Worm (Caenorhabditis elegans): ENCODE measurements around the gene F59A6.4.

The F59A6.4 gene

DNA sequence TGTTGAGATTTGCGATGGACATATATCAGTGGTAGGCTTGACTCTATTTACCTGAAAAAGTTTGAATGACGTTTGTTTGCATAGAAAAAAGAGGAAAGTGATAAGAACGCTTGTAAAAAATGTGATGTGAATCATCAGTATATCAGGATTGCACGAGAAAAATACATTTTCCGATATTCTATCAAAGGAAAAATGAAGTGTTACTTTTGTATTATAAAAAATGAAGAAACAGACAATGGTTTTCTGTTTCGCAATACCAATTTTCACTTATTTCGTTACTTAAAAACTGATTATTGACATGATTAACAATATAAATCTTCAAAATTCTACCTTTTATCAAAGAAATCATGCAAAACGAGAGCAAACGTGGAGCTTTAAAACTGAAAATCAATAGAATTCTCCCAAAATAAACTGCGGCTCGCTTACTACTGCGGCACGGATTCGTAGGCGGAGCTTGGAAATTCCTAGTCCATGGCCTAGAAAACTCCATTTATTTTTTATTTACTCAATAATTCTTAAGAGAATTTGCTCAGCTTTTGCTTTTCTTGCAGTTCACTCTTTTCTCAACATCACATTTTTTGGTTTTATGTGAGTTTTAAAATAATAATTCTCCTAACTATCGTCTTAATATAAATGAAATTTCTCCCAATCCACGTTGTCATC is 11.2 kb upstream of the F59A6.4 start, which contains the start of the genes eif-1 and vps-24:
Gene eif-1, minus strand, starts transcription at position 51 of the 663 bp plus-strand sequence.
Gene vps-24, plus strand, starts transcription at position 469 of the 663 bp plus-strand sequence.
- TF ChIP-seq lin-13 (tag; optimal IDR thresholded peaks at IDR 0.05) (peak; percentile 2), nhr-237 (tag; optimal IDR thresholded peaks at IDR 0.05) (peak; percentile 6), lsy-2 (tag; optimal IDR thresholded peaks at IDR 0.05) (peak; percentile 29), unc-120 (tag; optimal IDR thresholded peaks at IDR 0.05; ENCODE audit: poor library complexity, severe bottlenecking) (no peak), ces-1 (GFP tag; optimal IDR thresholded peaks at IDR 0.05) (peak; percentile 77), sptf-1 (tag; optimal IDR thresholded peaks at IDR 0.05) (no peak)

DNA sequence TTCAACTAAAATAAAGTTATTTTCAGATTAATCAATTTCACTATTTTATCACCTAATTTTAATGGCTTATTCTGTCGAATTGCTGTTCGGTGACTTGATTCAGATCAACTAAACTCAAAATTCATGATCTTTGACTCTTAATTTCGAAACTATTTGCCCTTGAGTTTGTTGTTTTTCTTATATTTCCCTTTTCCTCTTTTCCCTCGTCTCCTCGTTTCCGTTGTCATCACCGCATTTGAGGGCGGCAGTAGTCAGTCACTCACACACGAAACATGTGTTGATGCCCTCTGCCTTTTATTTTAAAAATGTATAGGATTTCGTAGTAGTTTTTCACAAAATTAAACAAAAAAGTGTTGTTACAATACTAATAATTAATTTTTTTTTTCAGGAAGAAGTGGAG is 9.9 kb upstream of the F59A6.4 start, which contains the start of gene rnh-1.0:
Gene rnh-1.0, plus strand, starts transcription at position 389 of the 400 bp plus-strand sequence.
- no peak for TF ChIP-seq nhr-2 (tag; optimal IDR thresholded peaks at IDR 0.05)
- TF ChIP-seq bed-3 (GFP tag; optimal IDR thresholded peaks at IDR 0.05), result no peak

DNA sequence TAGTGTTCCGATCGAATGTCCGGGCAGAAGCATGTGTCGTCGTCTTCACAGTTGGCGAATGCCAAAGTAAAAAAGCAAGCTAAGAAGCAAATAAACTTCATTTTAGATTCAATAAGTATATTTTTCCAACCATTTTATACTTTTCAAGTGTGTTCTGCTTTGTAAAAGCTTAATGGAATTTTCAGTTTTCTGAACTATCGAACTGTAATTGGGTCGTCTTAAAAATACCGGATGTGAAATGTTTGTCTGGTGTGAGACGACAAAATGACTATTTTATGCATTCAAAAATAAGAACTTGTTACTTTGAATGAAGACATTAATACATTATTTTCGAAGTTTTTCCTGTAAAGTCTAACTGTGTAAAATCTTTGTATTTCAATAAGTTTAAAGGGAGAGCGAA is 6.2 kb upstream of the F59A6.4 start, which contains the start of gene F59A6.11:
Gene F59A6.11, minus strand, starts transcription at position 101 of the 400 bp plus-strand sequence.
- TF ChIP-seq M03D4.4 (tag; optimal IDR thresholded peaks at IDR 0.05), result no peak
- no peak for TF ChIP-seq mab-5 (tag; optimal IDR thresholded peaks at IDR 0.05)
- TF ChIP-seq unc-120 (tag; optimal IDR thresholded peaks at IDR 0.05; ENCODE audit: poor library complexity, severe bottlenecking), result no peak
- no peak for TF ChIP-seq elt-3 (tag; optimal IDR thresholded peaks at IDR 0.05)
- no peak for TF ChIP-seq nhr-12 (tag; optimal IDR thresholded peaks at IDR 0.05)
- TF ChIP-seq hlh-1 (tag; optimal IDR thresholded peaks at IDR 0.05), result no peak

DNA sequence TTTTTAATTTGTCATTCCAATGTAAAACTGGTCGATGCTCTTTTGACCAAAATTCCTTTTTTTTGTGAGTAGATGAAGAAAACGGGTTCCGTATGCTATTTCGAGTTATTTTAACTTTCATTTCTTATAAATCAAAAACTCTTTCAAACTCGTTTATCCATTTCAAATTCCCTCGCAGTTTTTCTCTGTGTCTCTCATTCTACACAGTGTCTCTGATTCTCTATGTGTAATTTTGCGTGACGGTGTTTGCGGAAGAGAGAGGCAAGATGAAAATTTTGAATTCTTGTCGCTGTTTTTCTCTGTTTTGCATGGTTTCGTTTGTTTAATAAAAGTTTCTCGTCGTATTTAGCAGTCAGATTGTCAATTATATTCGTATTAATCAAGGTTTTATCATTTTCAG is 5.8 kb upstream of the F59A6.4 start, which contains the start of gene citk-2:
Gene citk-2, plus strand, starts transcription at position 399 of the 400 bp plus-strand sequence.
- TF ChIP-seq lin-13 (tag; optimal IDR thresholded peaks at IDR 0.05) (peak; percentile 53), nhr-237 (tag; optimal IDR thresholded peaks at IDR 0.05) (peak; percentile 86), pha-4 (tag; optimal IDR thresholded peaks at IDR 0.05) (no peak), nhr-76 (tag; optimal IDR thresholded peaks at IDR 0.05) (no peak), sem-2 (GFP tag; optimal IDR thresholded peaks at IDR 0.05) (no peak)

DNA sequence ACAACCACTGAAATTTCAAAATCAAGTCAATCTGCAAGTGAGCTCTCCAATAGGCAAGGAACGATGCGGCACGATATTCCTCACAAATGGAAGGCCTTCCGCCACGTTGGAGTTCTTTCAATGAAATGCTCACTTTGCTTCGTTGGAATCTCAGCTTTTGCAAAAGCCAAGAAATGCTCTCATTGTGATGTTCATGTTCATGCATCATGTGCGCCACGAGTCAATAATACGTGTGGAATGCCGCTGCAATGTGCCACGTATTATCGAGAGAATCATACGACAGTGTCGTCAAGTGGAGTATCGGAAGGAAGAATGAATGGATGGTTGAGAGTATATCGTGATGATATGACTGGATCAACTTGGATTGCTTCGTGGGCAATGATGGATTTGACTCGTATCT is 3.0 kb upstream of the F59A6.4 start:
- TF ChIP-seq mab-5 (tag; optimal IDR thresholded peaks at IDR 0.05), result no peak
- no peak for TF ChIP-seq elt-3 (tag; optimal IDR thresholded peaks at IDR 0.05)
- no peak for TF ChIP-seq M03D4.4 (tag; optimal IDR thresholded peaks at IDR 0.05)
- TF ChIP-seq blmp-1 (tag; optimal IDR thresholded peaks at IDR 0.05), result no peak
- no peak for TF ChIP-seq drap-1 (GFP tag; optimal IDR thresholded peaks at IDR 0.05)
- TF ChIP-seq ceh-39 (tag; optimal IDR thresholded peaks at IDR 0.05), result no peak
- no peak for TF ChIP-seq nhr-76 (tag; optimal IDR thresholded peaks at IDR 0.05)
- TF ChIP-seq zip-8 (tag; optimal IDR thresholded peaks at IDR 0.05), result no peak
- TF ChIP-seq unc-62 (GFP tag; optimal IDR thresholded peaks at IDR 0.05), result no peak
- no peak for TF ChIP-seq bed-3 (GFP tag; optimal IDR thresholded peaks at IDR 0.05)

DNA sequence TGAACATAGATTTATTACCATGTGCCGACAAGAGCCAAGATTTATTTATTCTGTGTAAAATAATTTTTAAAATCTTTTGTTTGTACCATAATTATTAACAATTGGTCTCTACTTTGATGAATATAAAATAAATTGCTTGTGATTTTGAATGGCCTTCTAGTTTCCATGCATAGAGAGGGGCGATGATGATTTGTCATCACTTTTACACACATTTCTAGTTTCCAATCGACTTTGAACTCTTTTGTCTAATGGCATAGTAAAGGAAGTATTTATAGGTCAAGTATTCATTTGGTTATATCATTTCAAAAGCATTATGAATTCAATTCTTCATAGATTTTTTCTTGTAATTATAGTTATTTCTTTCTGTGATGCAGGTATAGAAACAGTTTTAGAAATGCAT is 1.2 kb upstream of the F59A6.4 start, which contains the start of gene F59A6.10:
Gene F59A6.10, plus strand, starts transcription at position 301 of the 400 bp plus-strand sequence.
- TF ChIP-seq ztf-11 (tag; optimal IDR thresholded peaks at IDR 0.05) (no peak), mab-5 (tag; optimal IDR thresholded peaks at IDR 0.05) (no peak), nhr-2 (tag; optimal IDR thresholded peaks at IDR 0.05) (no peak), lsy-2 (tag; optimal IDR thresholded peaks at IDR 0.05) (no peak), nhr-76 (tag; optimal IDR thresholded peaks at IDR 0.05) (no peak), sem-2 (GFP tag; optimal IDR thresholded peaks at IDR 0.05) (no peak), elt-3 (tag; optimal IDR thresholded peaks at IDR 0.05) (no peak), nhr-28 (tag; optimal IDR thresholded peaks at IDR 0.05) (no peak), sptf-1 (tag; optimal IDR thresholded peaks at IDR 0.05) (no peak), lin-32 (GFP tag; optimal IDR thresholded peaks at IDR 0.05) (no peak), mls-2 (tag; optimal IDR thresholded peaks at IDR 0.05) (no peak), ceh-43 (GFP tag; optimal IDR thresholded peaks at IDR 0.05) (no peak)

DNA sequence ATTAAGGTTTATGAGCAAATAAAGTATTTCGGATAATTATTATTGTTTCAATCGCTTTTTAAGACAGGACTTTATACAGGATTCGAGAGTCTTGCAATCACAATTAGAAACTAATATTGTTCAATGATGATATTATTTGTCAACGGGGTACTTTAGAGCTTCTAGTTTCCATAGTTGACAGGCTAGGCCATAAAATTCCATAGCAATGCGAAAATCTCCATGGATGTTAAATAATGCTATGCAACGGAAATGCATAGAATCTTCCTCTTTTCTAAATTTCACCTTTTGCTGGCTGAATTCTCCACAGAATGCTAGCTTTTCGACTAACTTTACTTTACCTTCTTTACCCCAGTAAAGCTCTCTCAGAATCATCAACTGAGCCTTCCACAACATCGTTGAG is 3.2 kb downstream of the F59A6.4 start, which contains the start of gene F59A6.3:
Gene F59A6.3, plus strand, starts transcription at position 301 of the 400 bp plus-strand sequence.
- TF ChIP-seq bed-3 (GFP tag; optimal IDR thresholded peaks at IDR 0.05) (no peak), ceh-43 (GFP tag; optimal IDR thresholded peaks at IDR 0.05) (no peak), nhr-237 (tag; optimal IDR thresholded peaks at IDR 0.05) (no peak), nhr-28 (tag; optimal IDR thresholded peaks at IDR 0.05) (no peak), zip-8 (tag; optimal IDR thresholded peaks at IDR 0.05) (no peak), elt-1 (tag; optimal IDR thresholded peaks at IDR 0.05; ENCODE audit: borderline replicate concordance, insufficient read depth) (no peak), cnd-1 (tag; optimal IDR thresholded peaks at IDR 0.05) (no peak), mab-5 (tag; optimal IDR thresholded peaks at IDR 0.05) (no peak), lsy-2 (tag; optimal IDR thresholded peaks at IDR 0.05) (no peak), sptf-1 (tag; optimal IDR thresholded peaks at IDR 0.05) (no peak), lin-32 (GFP tag; optimal IDR thresholded peaks at IDR 0.05) (no peak), lin-13 (tag; optimal IDR thresholded peaks at IDR 0.05) (no peak), elt-3 (tag; optimal IDR thresholded peaks at IDR 0.05) (no peak), ceh-83 (GFP tag; optimal IDR thresholded peaks at IDR 0.05) (no peak), nhr-12 (tag; optimal IDR thresholded peaks at IDR 0.05) (no peak)

Data from whole organism, mixed stage, embryonic.